Fruit fly (Drosophila melanogaster): ENCODE data around the gene CG3862.

Gene CG3862

dm6 chr2L:825768-826263, at the start of gene CG3862, which contains the start of gene dock:
Gene CG3862, minus strand, starts transcription at chr2L:825861.
Gene dock, plus strand, starts transcription at chr2L:825969.
- peak; percentile 81 for TF ChIP-seq noc (tag; optimal IDR thresholded peaks at IDR 0.05)

dm6 chr2L:873724-874504, 48.3 kb upstream of the CG3862 start:
- TF ChIP-seq noc (tag; optimal IDR thresholded peaks at IDR 0.05): no peak

dm6 chr2L:871419-871846, 45.8 kb upstream of the CG3862 start:
- no peak for TF ChIP-seq noc (tag; optimal IDR thresholded peaks at IDR 0.05)

- no peak for TF ChIP-seq noc (tag; optimal IDR thresholded peaks at IDR 0.05)
Measured at dm6 chr2L:870749-871418, 45.2 kb upstream of the CG3862 start.

- TF ChIP-seq noc (tag; optimal IDR thresholded peaks at IDR 0.05): no peak
Measured at dm6 chr2L:870285-870684, 44.6 kb upstream of the CG3862 start, which contains the start of gene PNUTS. Gene PNUTS, plus strand, starts transcription at chr2L:870465.

dm6 chr2L:869497-870040, 43.9 kb upstream of the CG3862 start, which contains the start of gene dbe:
Gene dbe, minus strand, starts transcription at chr2L:869857.
- no peak for TF ChIP-seq noc (tag; optimal IDR thresholded peaks at IDR 0.05)

- TF ChIP-seq noc (tag; optimal IDR thresholded peaks at IDR 0.05): no peak
Measured at dm6 chr2L:868961-869360, 43.3 kb upstream of the CG3862 start.

dm6 chr2L:867899-868605, 42.4 kb upstream of the CG3862 start, which contains the start of gene aru:
Gene aru, minus strand, starts transcription at chr2L:868354.
- no peak for TF ChIP-seq noc (tag; optimal IDR thresholded peaks at IDR 0.05)

dm6 chr2L:866950-867744, 41.5 kb upstream of the CG3862 start:
- peak; percentile 94 for TF ChIP-seq noc (tag; optimal IDR thresholded peaks at IDR 0.05)

- TF ChIP-seq noc (tag; optimal IDR thresholded peaks at IDR 0.05): peak; percentile 96
Measured at dm6 chr2L:865851-866250, 40.2 kb upstream of the CG3862 start.

- TF ChIP-seq noc (tag; optimal IDR thresholded peaks at IDR 0.05): no peak
Measured at dm6 chr2L:859897-860296, 34.2 kb upstream of the CG3862 start, which contains the start of gene CG13950. Gene CG13950, plus strand, starts transcription at chr2L:860197.

- peak; percentile 15 for TF ChIP-seq noc (tag; optimal IDR thresholded peaks at IDR 0.05)
Measured at dm6 chr2L:857897-858517, 32.3 kb upstream of the CG3862 start.

- peak; percentile 42 for TF ChIP-seq noc (tag; optimal IDR thresholded peaks at IDR 0.05)
Measured at dm6 chr2L:856690-857488, 31.2 kb upstream of the CG3862 start.

- no peak for TF ChIP-seq noc (tag; optimal IDR thresholded peaks at IDR 0.05)
Measured at dm6 chr2L:856001-856400, 30.3 kb upstream of the CG3862 start.
